Worm (Caenorhabditis elegans) whole organism, L3 larva: ENCODE results near the gene F37H8.5.

Experiments
- R02D3.7 ChIP-seq: fragments of 150-350 bp; optimal IDR thresholded peaks from 2 replicates; lab custom pipeline; 2014; ENCODE audit warnings: missing biosample characterization, missing genetic modification characterization
- aly-2 ChIP-seq: fragments of 150-350 bp; optimal IDR thresholded peaks from 2 replicates; lab custom pipeline; 2014; ENCODE audit warnings: missing biosample characterization, missing genetic modification characterization
- ceh-16 ChIP-seq: sonication (generic microtip); optimal IDR thresholded peaks from 2 replicates; lab custom pipeline; 2017; ENCODE audit warnings: missing biosample characterization, missing genetic modification characterization
- ceh-82 ChIP-seq: fragments of 150-350 bp; optimal IDR thresholded peaks from 2 replicates; lab custom pipeline; 2014; ENCODE audit warnings: missing biosample characterization, missing genetic modification characterization
- ceh-9 ChIP-seq: sonication (generic microtip); optimal IDR thresholded peaks from 2 replicates; lab custom pipeline; 2018; ENCODE audit warnings: missing biosample characterization, missing genetic modification characterization
- daf-12 ChIP-seq: fragments of 150-350 bp; optimal IDR thresholded peaks from 2 replicates; lab custom pipeline; 2014; ENCODE audit warnings: missing biosample characterization, missing genetic modification reagents, missing genetic modification characterization
- egl-5 ChIP-seq: fragments of 150-350 bp; optimal IDR thresholded peaks from 2 replicates; lab custom pipeline; 2017; ENCODE audit warnings: missing biosample characterization, missing genetic modification reagents, missing genetic modification characterization, inconsistent platforms
- elt-1 ChIP-seq: fragments of 150-350 bp; optimal IDR thresholded peaks from 2 replicates; lab custom pipeline; 2014; ENCODE audit warnings: missing biosample characterization, missing genetic modification characterization
- elt-2 ChIP-seq: sonication (generic microtip); optimal IDR thresholded peaks from 2 replicates; lab custom pipeline; 2016; ENCODE audit warnings: missing genetic modification reagents, mild to moderate bottlenecking, missing genetic modification characterization, missing compliant biosample characterization
- elt-3 ChIP-seq, 3 experiments: fragments of 150-350 bp in 1 of 3; sonication (generic microtip) in 2 of 3; optimal IDR thresholded peaks; 2 replicates in 2 of 3; 4 replicates in 1 of 3; lab custom pipeline; 2014 to 2017; ENCODE audit warnings: missing biosample characterization in 3 of 3, missing genetic modification characterization in 3 of 3
- eor-1 ChIP-seq, 2 experiments: fragments of 150-350 bp; optimal IDR thresholded peaks; 2 replicates each; lab custom pipeline; 2014 to 2018; ENCODE audit warnings: missing biosample characterization in 2 of 2, missing genetic modification characterization in 2 of 2
- fkh-10 ChIP-seq: sonication (generic microtip); optimal IDR thresholded peaks from 2 replicates; lab custom pipeline; 2017; ENCODE audit warnings: missing biosample characterization, missing genetic modification reagents, missing genetic modification characterization
- fkh-2 ChIP-seq: fragments of 150-350 bp; optimal IDR thresholded peaks from 2 replicates; lab custom pipeline; 2014; ENCODE audit warnings: missing biosample characterization, missing genetic modification reagents, missing genetic modification characterization
- fos-1 ChIP-seq: fragments of 150-350 bp; optimal IDR thresholded peaks from 2 replicates; lab custom pipeline; 2014; ENCODE audit warnings: missing biosample characterization, missing genetic modification characterization
- hmg-11 ChIP-seq: sonication (generic microtip); optimal IDR thresholded peaks from 2 replicates; lab custom pipeline; 2016; ENCODE audit warnings: missing genetic modification characterization, missing compliant biosample characterization
- jun-1 ChIP-seq: fragments of 150-350 bp; optimal IDR thresholded peaks from 2 replicates; lab custom pipeline; 2014; ENCODE audit warnings: missing biosample characterization, missing genetic modification reagents, missing genetic modification characterization
- lin-15B ChIP-seq: fragments of 150-350 bp; optimal IDR thresholded peaks from 2 replicates; lab custom pipeline; 2014; ENCODE audit warnings: missing biosample characterization, missing genetic modification characterization
- lin-39 ChIP-seq: fragments of 150-350 bp; optimal IDR thresholded peaks from 2 replicates; lab custom pipeline; 2018; ENCODE audit warnings: missing biosample characterization, missing genetic modification reagents, missing genetic modification characterization
- lsy-12 ChIP-seq: sonication (generic microtip); optimal IDR thresholded peaks from 2 replicates; lab custom pipeline; 2016; ENCODE audit warnings: mild to moderate bottlenecking, missing genetic modification characterization, missing compliant biosample characterization
- mdl-1 ChIP-seq: fragments of 150-350 bp; optimal IDR thresholded peaks from 2 replicates; lab custom pipeline; 2014; ENCODE audit warnings: missing biosample characterization, missing genetic modification characterization
- mml-1 ChIP-seq: fragments of 150-350 bp; sonication (generic microtip); optimal IDR thresholded peaks from 3 replicates; lab custom pipeline; 2014; ENCODE audit warnings: missing biosample characterization, missing genetic modification characterization
- nfya-1 ChIP-seq: sonication (generic microtip); optimal IDR thresholded peaks from 2 replicates; lab custom pipeline; 2017; ENCODE audit warnings: missing genetic modification characterization, mild to moderate bottlenecking, missing compliant biosample characterization, antibody characterized with exemption, moderate library complexity; ENCODE audit not compliant: insufficient read depth
- nhr-12 ChIP-seq: fragments of 150-350 bp; optimal IDR thresholded peaks from 2 replicates; lab custom pipeline; 2014; ENCODE audit warnings: missing biosample characterization, missing genetic modification characterization
- nhr-23 ChIP-seq: fragments of 150-350 bp; optimal IDR thresholded peaks from 2 replicates; lab custom pipeline; 2014; ENCODE audit warnings: missing biosample characterization, missing genetic modification reagents, missing genetic modification characterization
- nhr-237 ChIP-seq: fragments of 150-350 bp; optimal IDR thresholded peaks from 2 replicates; lab custom pipeline; 2014; ENCODE audit warnings: missing biosample characterization, missing genetic modification characterization
- nhr-25 ChIP-seq: sonication (generic microtip); optimal IDR thresholded peaks from 2 replicates; lab custom pipeline; 2017; ENCODE audit warnings: missing biosample characterization, missing genetic modification characterization
- nhr-28 ChIP-seq: fragments of 150-350 bp; optimal IDR thresholded peaks from 2 replicates; lab custom pipeline; 2014; ENCODE audit warnings: missing biosample characterization, missing genetic modification characterization
- nhr-43 ChIP-seq: sonication (generic microtip); optimal IDR thresholded peaks from 2 replicates; lab custom pipeline; 2016; ENCODE audit warnings: mild to moderate bottlenecking, missing genetic modification characterization, missing compliant biosample characterization; ENCODE audit not compliant: poor library complexity, severe bottlenecking
- nhr-76 ChIP-seq: fragments of 150-350 bp; sonication (generic microtip); optimal IDR thresholded peaks from 5 replicates; lab custom pipeline; 2014; ENCODE audit warnings: missing biosample characterization, missing genetic modification characterization
- nhr-77 ChIP-seq: fragments of 150-350 bp; optimal IDR thresholded peaks from 2 replicates; lab custom pipeline; 2014; ENCODE audit warnings: missing biosample characterization, missing genetic modification characterization
- pha-4 ChIP-seq: fragments of 150-350 bp; optimal IDR thresholded peaks from 2 replicates; lab custom pipeline; 2014; ENCODE audit warnings: missing biosample characterization, missing genetic modification reagents, missing genetic modification characterization
- sea-2 ChIP-seq: fragments of 150-350 bp; sonication (generic microtip); optimal IDR thresholded peaks from 4 replicates; lab custom pipeline; 2014; ENCODE audit warnings: missing biosample characterization, missing genetic modification reagents, missing genetic modification characterization
- skn-1 ChIP-seq: fragments of 150-350 bp; optimal IDR thresholded peaks from 2 replicates; lab custom pipeline; 2014; ENCODE audit warnings: missing biosample characterization, missing genetic modification characterization
- snpc-4 ChIP-seq: fragments of 150-350 bp; optimal IDR thresholded peaks from 2 replicates; lab custom pipeline; 2014; ENCODE audit warnings: missing biosample characterization, missing genetic modification characterization
- unc-39 ChIP-seq: sonication (generic microtip); optimal IDR thresholded peaks from 4 replicates; lab custom pipeline; 2017; ENCODE audit warnings: missing biosample characterization, missing genetic modification characterization
- unc-62 ChIP-seq: fragments of 150-350 bp; sonication (generic microtip); optimal IDR thresholded peaks from 4 replicates; lab custom pipeline; 2014; ENCODE audit warnings: missing biosample characterization, missing genetic modification reagents, missing genetic modification characterization
- zag-1 ChIP-seq: fragments of 150-350 bp; optimal IDR thresholded peaks from 2 replicates; lab custom pipeline; 2014; ENCODE audit warnings: missing biosample characterization, missing genetic modification characterization
- ztf-4 ChIP-seq: fragments of 150-350 bp; optimal IDR thresholded peaks from 2 replicates; lab custom pipeline; 2014; ENCODE audit warnings: missing biosample characterization, missing genetic modification characterization

Gene F37H8.5

ce11 chrII:11157660-11158059 lies 30.3 kb upstream of the F37H8.5 start:
- TF ChIP-seq jun-1 (tag; lab: Kevin White, UChicago) (peak; percentile 32), nhr-25 (tag; lab: Kevin White, UChicago) (peak; percentile 42), R02D3.7 (tag; lab: Kevin White, UChicago) (peak; percentile 3), nfya-1 (tag; lab: Kevin White, UChicago) (peak; percentile 42), nhr-43 (tag; lab: Kevin White, UChicago) (peak; percentile 33), mdl-1 (tag; lab: Kevin White, UChicago) (no peak), pha-4 (tag; lab: Kevin White, UChicago) (peak; percentile 12), zag-1 (tag; lab: Kevin White, UChicago) (no peak), elt-2 (tag; lab: Kevin White, UChicago) (peak; percentile 56), snpc-4 (tag; lab: Kevin White, UChicago) (peak; percentile 3), lin-39 (tag; lab: Kevin White, UChicago) (peak; percentile 58), hmg-11 (tag; lab: Kevin White, UChicago) (peak; percentile 77), daf-12 (no peak), ceh-82 (tag; lab: Kevin White, UChicago) (peak; percentile 12), unc-62 (GFP tag; lab: Kevin White, UChicago) (peak; percentile 11)

- no peak for TF ChIP-seq elt-3 (tag; optimal IDR thresholded peaks at IDR 0.05; lab: Kevin White, UChicago)
- no peak for TF ChIP-seq mml-1 (tag; lab: Kevin White, UChicago)
- TF ChIP-seq ceh-82 (tag; lab: Kevin White, UChicago): no peak
- TF ChIP-seq nhr-76: no peak
- no peak for TF ChIP-seq nhr-237 (tag; lab: Kevin White, UChicago)
- TF ChIP-seq hmg-11 (tag; lab: Kevin White, UChicago): no peak
- TF ChIP-seq elt-2 (tag; lab: Kevin White, UChicago): no peak
- peak; percentile 26 for TF ChIP-seq nhr-25 (tag; lab: Kevin White, UChicago)
- TF ChIP-seq, all 47 proteins: peak for 1
Measured at ce11 chrII:11161675-11162074, 26.3 kb upstream of the F37H8.5 start.

ce11 chrII:11162390-11162789 lies 25.6 kb upstream of the F37H8.5 start, which contains the start of gene ptr-13:
Gene ptr-13, minus strand, starts transcription at chrII:11162481.
- TF ChIP-seq ceh-82 (tag; lab: Kevin White, UChicago) (no peak), daf-12 (no peak), ceh-16 (tag; lab: Kevin White, UChicago) (no peak), jun-1 (tag; lab: Kevin White, UChicago) (no peak), fkh-2 (tag; lab: Kevin White, UChicago) (no peak), elt-3 (tag; optimal IDR thresholded peaks at IDR 0.05; lab: Kevin White, UChicago) (peak in 1 of 3 experiments; percentile 24), fos-1 (tag; lab: Kevin White, UChicago) (no peak), ceh-9 (no peak), nhr-76 (no peak)
- TF ChIP-seq, all 47 proteins: peak for 1

ce11 chrII:11163291-11163690 lies 24.7 kb upstream of the F37H8.5 start:
- TF ChIP-seq R02D3.7 (tag; lab: Kevin White, UChicago): no peak

ce11 chrII:11166414-11166813 lies 21.6 kb upstream of the F37H8.5 start:
- TF ChIP-seq snpc-4 (tag; lab: Kevin White, UChicago) (peak; percentile 69), fkh-2 (tag; lab: Kevin White, UChicago) (no peak), ceh-9 (no peak), nfya-1 (tag; lab: Kevin White, UChicago) (peak; percentile 40), pha-4 (tag; lab: Kevin White, UChicago) (peak; percentile 43)

- TF ChIP-seq nhr-28 (tag; lab: Kevin White, UChicago) (no peak), lsy-12 (tag; lab: Kevin White, UChicago) (peak; percentile 65), nhr-12 (tag; lab: Kevin White, UChicago) (no peak), elt-1 (no peak), mdl-1 (tag; lab: Kevin White, UChicago) (no peak), fkh-2 (tag; lab: Kevin White, UChicago) (no peak), nhr-23 (peak; percentile 70), hmg-11 (tag; lab: Kevin White, UChicago) (peak; percentile 51), fkh-10 (GFP tag; lab: Kevin White, UChicago) (no peak), ztf-4 (tag; lab: Kevin White, UChicago) (no peak), nhr-43 (tag; lab: Kevin White, UChicago) (peak; percentile 91), ceh-16 (tag; lab: Kevin White, UChicago) (no peak), elt-3 (tag; optimal IDR thresholded peaks at IDR 0.05; lab: Kevin White, UChicago) (no peak), nhr-25 (tag; lab: Kevin White, UChicago) (peak; percentile 65), unc-39 (tag; lab: Kevin White, UChicago) (no peak), skn-1 (tag; lab: Kevin White, UChicago) (peak; percentile 44), lin-15B (peak; percentile 40), nfya-1 (tag; lab: Kevin White, UChicago) (peak; percentile 73), lin-39 (tag; lab: Kevin White, UChicago) (peak; percentile 28), aly-2 (peak; percentile 78), egl-5 (tag; lab: Kevin White, UChicago) (no peak), mml-1 (tag; lab: Kevin White, UChicago) (no peak), fos-1 (tag; lab: Kevin White, UChicago) (no peak), pha-4 (tag; lab: Kevin White, UChicago) (peak; percentile 34), nhr-77 (tag; lab: Kevin White, UChicago) (peak; percentile 43), eor-1 (tag; optimal IDR thresholded peaks at IDR 0.05; lab: Kevin White, UChicago) (no peak), nhr-76 (no peak), sea-2 (no peak), ceh-82 (tag; lab: Kevin White, UChicago) (peak; percentile 21)
Measured at ce11 chrII:11167039-11167438, 21.0 kb upstream of the F37H8.5 start.
